Fruit fly (Drosophila melanogaster) whole organism, embryonic: Measurements from ENCODE around the gene CG17650.

Experiments used
- Asciz ChIP-seq: fragments of 200-800 bp; sonication (Bioruptor generic); optimal IDR thresholded peaks from 2 replicates; lab custom pipeline; 2017; ENCODE audit warnings: missing biosample characterization, mild to moderate bottlenecking, missing genetic modification characterization, missing genetic modification reagents
- BtbVII ChIP-seq: fragments of 200-800 bp; sonication (Bioruptor generic); optimal IDR thresholded peaks from 3 replicates; lab custom pipeline; 2017; ENCODE audit warnings: missing biosample characterization, mild to moderate bottlenecking, missing genetic modification characterization
- CG10565 ChIP-seq: fragments of 200-800 bp; sonication (Bioruptor generic); optimal IDR thresholded peaks from 3 replicates; lab custom pipeline; 2016; ENCODE audit warnings: missing biosample characterization, mild to moderate bottlenecking, missing genetic modification characterization
- CG10979 ChIP-seq: fragments of 200-800 bp; sonication (Bioruptor generic); optimal IDR thresholded peaks from 2 replicates; lab custom pipeline; 2018; ENCODE audit warnings: missing biosample characterization, mild to moderate bottlenecking, missing genetic modification characterization, moderate library complexity
- CG11398 ChIP-seq: fragments of 200-800 bp; sonication (Bioruptor generic); optimal IDR thresholded peaks from 2 replicates; lab custom pipeline; 2016; ENCODE audit warnings: missing biosample characterization, missing genetic modification characterization
- CG12155 ChIP-seq: fragments of 200-800 bp; sonication (Bioruptor generic); optimal IDR thresholded peaks from 3 replicates; lab custom pipeline; 2016; ENCODE audit warnings: missing biosample characterization, missing genetic modification characterization
- CG12236 ChIP-seq: fragments of 200-800 bp; sonication (Bioruptor generic); optimal IDR thresholded peaks from 2 replicates; lab custom pipeline; 2016; ENCODE audit warnings: missing biosample characterization, missing genetic modification characterization
- CG12744 ChIP-seq: fragments of 200-800 bp; sonication (Bioruptor generic); optimal IDR thresholded peaks from 2 replicates; lab custom pipeline; 2016; ENCODE audit warnings: missing biosample characterization, missing genetic modification characterization
- CG13123 ChIP-seq: fragments of 200-800 bp; sonication (Bioruptor generic); optimal IDR thresholded peaks from 2 replicates; lab custom pipeline; 2016; ENCODE audit warnings: missing biosample characterization, missing genetic modification characterization
- CG17802 ChIP-seq: fragments of 200-800 bp; sonication (Bioruptor generic); optimal IDR thresholded peaks from 2 replicates; lab custom pipeline; 2018; ENCODE audit warnings: missing biosample characterization, mild to moderate bottlenecking, missing genetic modification characterization, moderate library complexity
- CG18476 ChIP-seq: fragments of 200-800 bp; sonication (Bioruptor generic); optimal IDR thresholded peaks from 2 replicates; lab custom pipeline; 2016; ENCODE audit warnings: missing biosample characterization, mild to moderate bottlenecking, missing genetic modification characterization
- CG31441 ChIP-seq: fragments of 200-800 bp; sonication (Bioruptor generic); IDR thresholded peaks from 2 replicates; pipeline ENCODE4 v1.3.6; 2022; ENCODE audit warnings: missing biosample characterization, missing genetic modification characterization
- CG32772 ChIP-seq: fragments of 200-800 bp; sonication (Bioruptor generic); IDR thresholded peaks from 2 replicates; pipeline ENCODE4 v1.3.6; 2022; ENCODE audit warnings: missing biosample characterization, missing genetic modification characterization
- CG4404 ChIP-seq: fragments of 200-800 bp; sonication (Bioruptor generic); IDR thresholded peaks from 2 replicates; pipeline ENCODE4 v1.3.6; 2022; ENCODE audit warnings: missing biosample characterization, missing genetic modification characterization
- CG6765 ChIP-seq: fragments of 200-800 bp; sonication (Bioruptor generic); optimal IDR thresholded peaks from 3 replicates; lab custom pipeline; 2017; ENCODE audit warnings: missing biosample characterization, mild to moderate bottlenecking, missing genetic modification characterization
- CG6813 ChIP-seq: fragments of 200-800 bp; sonication (Bioruptor generic); optimal IDR thresholded peaks from 2 replicates; lab custom pipeline; 2017; ENCODE audit warnings: missing biosample characterization, missing genetic modification characterization, mild to moderate bottlenecking, moderate library complexity, missing genetic modification reagents
- CG7271 ChIP-seq: fragments of 200-800 bp; sonication (Bioruptor generic); optimal IDR thresholded peaks from 2 replicates; lab custom pipeline; 2018; ENCODE audit warnings: missing biosample characterization, mild to moderate bottlenecking, missing genetic modification characterization, moderate library complexity
- CG7372 ChIP-seq: fragments of 200-800 bp; sonication (Bioruptor generic); IDR thresholded peaks from 2 replicates; pipeline ENCODE4 v1.3.6; 2022; ENCODE audit warnings: missing biosample characterization, missing genetic modification characterization
- CG8388 ChIP-seq: fragments of 200-800 bp; sonication (Bioruptor generic); optimal IDR thresholded peaks from 2 replicates; lab custom pipeline; 2019; ENCODE audit warnings: missing biosample characterization, mild to moderate bottlenecking, missing genetic modification characterization, moderate library complexity
- Dek ChIP-seq: fragments of 200-800 bp; sonication (Bioruptor generic); optimal IDR thresholded peaks from 3 replicates; lab custom pipeline; 2019; ENCODE audit warnings: missing biosample characterization, mild to moderate bottlenecking, missing genetic modification characterization, moderate library complexity
- Dfd ChIP-seq, 2 experiments: fragments of >200 bp; optimal IDR thresholded peaks; 2 replicates each; lab custom pipeline; 2017; ENCODE audit warnings: missing biosample characterization in 2 of 2, missing genetic modification characterization in 2 of 2
- Fer1 ChIP-seq: fragments of 200-800 bp; sonication (Bioruptor generic); optimal IDR thresholded peaks from 2 replicates; lab custom pipeline; 2017; ENCODE audit warnings: missing biosample characterization, mild to moderate bottlenecking, missing genetic modification characterization
- HmgZ ChIP-seq: fragments of 200-800 bp; sonication (Bioruptor generic); optimal IDR thresholded peaks from 2 replicates; lab custom pipeline; 2018; ENCODE audit warnings: missing biosample characterization, mild to moderate bottlenecking, missing genetic modification characterization
- Hmr ChIP-seq: fragments of 200-800 bp; sonication (Bioruptor generic); optimal IDR thresholded peaks from 3 replicates; lab custom pipeline; 2017; ENCODE audit warnings: mild to moderate bottlenecking, missing biosample characterization, missing genetic modification reagents, missing genetic modification characterization
- Lhr ChIP-seq: fragments of 200-800 bp; sonication (Bioruptor generic); optimal IDR thresholded peaks from 3 replicates; lab custom pipeline; 2017; ENCODE audit warnings: mild to moderate bottlenecking, missing biosample characterization, missing genetic modification reagents, missing genetic modification characterization
- Med ChIP-seq: fragments of 200-800 bp; sonication (Bioruptor generic); peaks from one replicate; lab custom pipeline; 2016; ENCODE audit warnings: missing biosample characterization, missing genetic modification characterization, mild to moderate bottlenecking, inconsistent platforms, moderate library complexity
- Mrtf ChIP-seq: fragments of 200-800 bp; sonication (Bioruptor generic); IDR thresholded peaks from 3 replicates; pipeline ENCODE4 v1.3.6; 2022; ENCODE audit warnings: missing biosample characterization, missing genetic modification characterization
- Optix ChIP-seq: fragments of 200-800 bp; sonication (Bioruptor generic); IDR thresholded peaks from 3 replicates; pipeline ENCODE4 v1.3.6; 2022; ENCODE audit warnings: missing biosample characterization, missing genetic modification characterization
- Six4 ChIP-seq: fragments of 200-800 bp; sonication (Bioruptor generic); optimal IDR thresholded peaks from 2 replicates; lab custom pipeline; 2016; ENCODE audit warnings: missing biosample characterization, missing genetic modification characterization
- Sry-δ ChIP-seq: fragments of 200-800 bp; sonication (Bioruptor generic); optimal IDR thresholded peaks from 2 replicates; lab custom pipeline; 2016; ENCODE audit warnings: missing biosample characterization, missing genetic modification characterization
- aop ChIP-seq: fragments of 200-800 bp; sonication (Bioruptor generic); IDR thresholded peaks from 2 replicates; pipeline ENCODE4 v1.3.6; 2022; ENCODE audit warnings: missing biosample characterization, missing genetic modification characterization
- bowl ChIP-seq: fragments of 200-800 bp; sonication (Bioruptor generic); IDR thresholded peaks from 2 replicates; pipeline ENCODE4 v1.3.6; 2022; ENCODE audit warnings: missing biosample characterization, missing genetic modification characterization
- cg ChIP-seq: fragments of 200-800 bp; sonication (Bioruptor generic); optimal IDR thresholded peaks from 3 replicates; lab custom pipeline; 2019; ENCODE audit warnings: missing biosample characterization, mild to moderate bottlenecking, missing genetic modification characterization, moderate library complexity
- ci ChIP-seq: fragments of 200-800 bp; sonication (Bioruptor generic); IDR thresholded peaks from 3 replicates; pipeline ENCODE4 v1.3.6; 2022; ENCODE audit warnings: missing biosample characterization, missing genetic modification characterization
- dysf ChIP-seq: fragments of 200-800 bp; sonication (Bioruptor generic); IDR thresholded peaks from 3 replicates; pipeline ENCODE4 v1.3.6; 2022; ENCODE audit warnings: missing biosample characterization, missing genetic modification characterization
- fd64A ChIP-seq: fragments of 200-800 bp; sonication (Bioruptor generic); optimal IDR thresholded peaks from 3 replicates; lab custom pipeline; 2018; ENCODE audit warnings: missing biosample characterization, mild to moderate bottlenecking, missing genetic modification characterization
- fru ChIP-seq: fragments of >200 bp; optimal IDR thresholded peaks from 2 replicates; lab custom pipeline; 2017
- ftz-f1 ChIP-seq: fragments of 200-800 bp; sonication (Bioruptor generic); optimal IDR thresholded peaks from 2 replicates; lab custom pipeline; 2016; ENCODE audit warnings: missing biosample characterization, missing genetic modification characterization
- gfzf ChIP-seq: fragments of 200-800 bp; sonication (Bioruptor generic); optimal IDR thresholded peaks from 2 replicates; lab custom pipeline; 2016; ENCODE audit warnings: missing biosample characterization, mild to moderate bottlenecking, missing genetic modification characterization, moderate library complexity
- hb ChIP-seq: fragments of 200-800 bp; sonication (Bioruptor generic); IDR thresholded peaks from 3 replicates; pipeline ENCODE4 v1.3.6; 2022; ENCODE audit warnings: missing biosample characterization, missing genetic modification characterization; ENCODE audit not compliant: partially characterized antibody
- lbe ChIP-seq: fragments of 200-800 bp; sonication (Bioruptor generic); optimal IDR thresholded peaks from 2 replicates; lab custom pipeline; 2016; ENCODE audit warnings: missing biosample characterization, mild to moderate bottlenecking, missing genetic modification characterization
- nerfin-1 ChIP-seq: fragments of 200-800 bp; sonication (Bioruptor generic); optimal IDR thresholded peaks from 3 replicates; lab custom pipeline; 2019; ENCODE audit warnings: missing biosample characterization, mild to moderate bottlenecking, missing genetic modification characterization, moderate library complexity
- nerfin-2 ChIP-seq: fragments of 200-800 bp; sonication (Bioruptor generic); IDR thresholded peaks from 2 replicates; pipeline ENCODE4 v1.3.6; 2022; ENCODE audit warnings: missing biosample characterization, missing genetic modification characterization; ENCODE audit not compliant: partially characterized antibody
- otp ChIP-seq: fragments of 200-800 bp; sonication (Bioruptor generic); IDR thresholded peaks from 3 replicates; pipeline ENCODE4, ENCODE4 v1.3.6; 2022; ENCODE audit warnings: missing biosample characterization, missing genetic modification characterization
- rib ChIP-seq: fragments of 200-800 bp; sonication (Bioruptor generic); IDR thresholded peaks from 2 replicates; pipeline ENCODE4 v1.3.6; 2022; ENCODE audit warnings: missing biosample characterization, missing genetic modification characterization
- sd ChIP-seq: fragments of 200-800 bp; sonication (Bioruptor generic); optimal IDR thresholded peaks from 3 replicates; lab custom pipeline; 2018; ENCODE audit warnings: missing biosample characterization, mild to moderate bottlenecking, missing genetic modification characterization, moderate library complexity
- sim ChIP-seq: fragments of 200-800 bp; sonication (Bioruptor generic); IDR thresholded peaks from 2 replicates; pipeline ENCODE4 v1.3.6; 2022; ENCODE audit warnings: missing biosample characterization, missing genetic modification characterization
- sug ChIP-seq: fragments of 200-800 bp; optimal IDR thresholded peaks from 2 replicates; lab custom pipeline; 2019; ENCODE audit warnings: missing biosample characterization, mild to moderate bottlenecking, missing genetic modification characterization, moderate library complexity
- tap ChIP-seq: fragments of 200-800 bp; optimal IDR thresholded peaks from 3 replicates; lab custom pipeline; 2019; ENCODE audit warnings: missing biosample characterization, mild to moderate bottlenecking, missing genetic modification characterization, moderate library complexity
- toy ChIP-seq: fragments of 200-800 bp; sonication (Bioruptor generic); IDR thresholded peaks from 2 replicates; pipeline ENCODE4 v1.3.6; 2022; ENCODE audit warnings: missing biosample characterization, missing genetic modification characterization
- yki ChIP-seq: fragments of >200 bp; optimal IDR thresholded peaks from 3 replicates; lab custom pipeline; 2018
- z ChIP-seq: fragments of 200-800 bp; sonication (Bioruptor generic); IDR thresholded peaks from 3 replicates; pipeline ENCODE4 v1.3.6; 2022; ENCODE audit warnings: missing biosample characterization, missing genetic modification characterization
- zen2 ChIP-seq: fragments of 200-800 bp; sonication (Bioruptor generic); IDR thresholded peaks from 3 replicates; pipeline ENCODE4 v1.3.6; 2022; ENCODE audit warnings: missing biosample characterization, missing genetic modification characterization; ENCODE audit not compliant: partially characterized antibody

CG17650 gene

dm6 chr2L:1738054-1738453, 20.8 kb downstream of the CG17650 start (continued):
- TF ChIP-seq zen2 (no peak), ci (GFP tag; lab: Robert Waterston, UW) (peak; percentile 59; the same call in 2 of the 3 replicates), Sry-δ (GFP tag; lab: Kevin White, UChicago) (no peak), CG6765 (no peak), sug (tag; lab: Kevin White, UChicago) (no peak), CG12155 (GFP tag; lab: Kevin White, UChicago) (no peak), Hmr (GFP tag; lab: Kevin White, UChicago) (no peak), CG6813 (GFP tag; lab: Kevin White, UChicago) (no peak), ftz-f1 (GFP tag; lab: Kevin White, UChicago) (no peak), CG10565 (GFP tag; lab: Kevin White, UChicago) (no peak), fd64A (GFP tag; lab: Kevin White, UChicago) (no peak), yki (no peak), Lhr (GFP tag; lab: Kevin White, UChicago) (peak; percentile 4), Asciz (peak; percentile 38), CG4404 (GFP tag; lab: Robert Waterston, UW) (no peak), rib (GFP tag; lab: Robert Waterston, UW) (no peak), CG13123 (GFP tag; lab: Kevin White, UChicago) (no peak), z (GFP tag; lab: Robert Waterston, UW) (no peak), CG17802 (no peak), lbe (GFP tag; lab: Kevin White, UChicago) (no peak), dysf (GFP tag; lab: Robert Waterston, UW) (no peak), Dfd (GFP tag; optimal IDR thresholded peaks at IDR 0.05; lab: Kevin White, UChicago) (no peak), Med (GFP tag; lab: Kevin White, UChicago) (peak; percentile 56), CG11398 (no peak), toy (GFP tag; lab: Robert Waterston, UW) (no peak), Dek (tag; lab: Kevin White, UChicago) (no peak), BtbVII (GFP tag; lab: Kevin White, UChicago) (no peak), otp (GFP tag; lab: Robert Waterston, UW) (no peak), gfzf (GFP tag; lab: Kevin White, UChicago) (no peak), CG12236 (GFP tag; lab: Kevin White, UChicago) (no peak), sim (GFP tag; lab: Robert Waterston, UW) (no peak), CG7271 (tag; lab: Kevin White, UChicago) (no peak), CG32772 (GFP tag; lab: Robert Waterston, UW) (no peak), cg (no peak), CG31441 (GFP tag; lab: Robert Waterston, UW) (peak; percentile 52; the same call in 1 of the 2 replicates), fru (lab: Kevin White, UChicago) (no peak), hb (no peak), CG7372 (GFP tag; lab: Robert Waterston, UW) (no peak), CG12744 (GFP tag; lab: Kevin White, UChicago) (no peak), Mrtf (GFP tag; lab: Robert Waterston, UW) (no peak), Six4 (GFP tag; lab: Kevin White, UChicago) (peak; percentile 23), sd (peak; percentile 59), Optix (GFP tag; lab: Robert Waterston, UW) (no peak), tap (tag; lab: Kevin White, UChicago) (no peak), nerfin-1 (tag; lab: Kevin White, UChicago) (no peak), aop (GFP tag; lab: Robert Waterston, UW) (no peak), CG10979 (peak; percentile 70), CG8388 (GFP tag; lab: Kevin White, UChicago) (peak; percentile 26), nerfin-2 (GFP tag; lab: Robert Waterston, UW) (no peak), bowl (GFP tag; lab: Robert Waterston, UW) (no peak), CG18476 (GFP tag; lab: Kevin White, UChicago) (no peak), HmgZ (tag; lab: Kevin White, UChicago) (no peak), Fer1 (GFP tag; lab: Kevin White, UChicago) (no peak)
